Fruit fly (Drosophila melanogaster) whole organism, adult: ENCODE data around the gene sds22.

Experiments
- CG11617 ChIP-seq: fragments of 200-800 bp; sonication (Bioruptor generic); optimal IDR thresholded peaks from 2 replicates; lab custom pipeline; 2017; ENCODE audit warnings: mild to moderate bottlenecking, missing biosample characterization, missing genetic modification reagents, missing genetic modification characterization
- CG12768 ChIP-seq: fragments of 200-800 bp; sonication (Bioruptor generic); optimal IDR thresholded peaks from 2 replicates; lab custom pipeline; 2017; ENCODE audit warnings: missing biosample characterization, missing genetic modification characterization, mild to moderate bottlenecking, moderate library complexity, missing genetic modification reagents
- CG14711 ChIP-seq: fragments of 200-800 bp; sonication (Bioruptor generic); optimal IDR thresholded peaks from 2 replicates; lab custom pipeline; 2018; ENCODE audit warnings: missing biosample characterization, mild to moderate bottlenecking, missing genetic modification characterization, moderate library complexity
- CG1620 ChIP-seq: fragments of 200-800 bp; sonication (Bioruptor generic); optimal IDR thresholded peaks from 2 replicates; lab custom pipeline; 2016; ENCODE audit warnings: missing biosample characterization, missing genetic modification characterization
- CG33017 ChIP-seq: fragments of 200-800 bp; sonication (Bioruptor generic); optimal IDR thresholded peaks from 2 replicates; lab custom pipeline; 2018; ENCODE audit warnings: missing biosample characterization, mild to moderate bottlenecking, missing genetic modification characterization, moderate library complexity
- CG5204 ChIP-seq: fragments of 200-800 bp; sonication (Bioruptor generic); optimal IDR thresholded peaks from 2 replicates; lab custom pipeline; 2016; ENCODE audit warnings: missing biosample characterization, missing genetic modification characterization
- Clk ChIP-seq: fragments of 200-800 bp; sonication (Bioruptor generic); optimal IDR thresholded peaks from 2 replicates; lab custom pipeline; 2017; ENCODE audit warnings: missing biosample characterization, missing genetic modification characterization
- Hr96 ChIP-seq: fragments of 200-800 bp; sonication (Bioruptor generic); optimal IDR thresholded peaks from 2 replicates; lab custom pipeline; 2016; ENCODE audit warnings: missing biosample characterization, missing genetic modification characterization
- Mnt ChIP-seq: fragments of 200-800 bp; sonication (Bioruptor generic); optimal IDR thresholded peaks from 2 replicates; lab custom pipeline; 2016; ENCODE audit warnings: missing biosample characterization, mild to moderate bottlenecking, missing genetic modification characterization
- bab1 ChIP-seq: fragments of 200-800 bp; sonication (Bioruptor generic); optimal IDR thresholded peaks from 3 replicates; lab custom pipeline; 2019; ENCODE audit warnings: missing biosample characterization, mild to moderate bottlenecking, missing genetic modification characterization, moderate library complexity
- cnc ChIP-seq, 2 experiments: fragments of >200 bp; optimal IDR thresholded peaks; 2 replicates each; lab custom pipeline; 2017
- kay ChIP-seq: fragments of 200-800 bp; sonication (Bioruptor generic); peaks from one replicate; lab custom pipeline; 2016; ENCODE audit warnings: missing biosample characterization, missing genetic modification characterization, borderline replicate concordance
- ovo ChIP-seq: fragments of 200-800 bp; sonication (Bioruptor generic); optimal IDR thresholded peaks from 2 replicates; lab custom pipeline; 2016; ENCODE audit warnings: missing biosample characterization, missing genetic modification characterization

DNA sequence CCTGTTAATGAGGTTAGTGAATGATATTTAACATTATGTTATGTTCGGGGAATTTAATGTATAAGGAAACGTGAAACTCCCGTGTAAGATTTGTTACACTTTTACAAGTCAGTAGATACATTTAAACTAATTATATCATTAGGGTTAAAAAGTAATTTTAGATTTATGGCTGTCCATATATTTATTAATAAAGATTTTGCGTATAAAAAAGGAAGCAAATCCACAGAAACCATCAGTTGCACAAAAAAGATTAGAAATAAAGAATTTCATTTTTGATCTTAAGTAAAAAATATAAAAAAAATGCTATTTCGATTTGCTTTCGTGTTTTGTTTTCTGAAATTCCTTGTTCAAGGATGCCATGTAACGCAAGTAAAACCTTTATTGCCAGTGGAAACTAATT is 28.9 kb downstream of the sds22 start, which contains the start of gene CG42835:
- no peak for TF ChIP-seq kay
- TF ChIP-seq CG33017 (tag; lab: Kevin White, UChicago): no peak
- TF ChIP-seq CG5204: no peak
- TF ChIP-seq CG11617 (GFP tag; lab: Kevin White, UChicago): no peak
- TF ChIP-seq ovo: no peak
- no peak for TF ChIP-seq Mnt (GFP tag; lab: Kevin White, UChicago)
- no peak for TF ChIP-seq Clk (GFP tag; lab: Kevin White, UChicago)
- TF ChIP-seq Hr96 (GFP tag; lab: Kevin White, UChicago): no peak
- TF ChIP-seq bab1 (GFP tag; lab: Kevin White, UChicago): no peak
- TF ChIP-seq CG12768: no peak
- no peak for TF ChIP-seq cnc (optimal IDR thresholded peaks at IDR 0.05; lab: Kevin White, UChicago)
- no peak for TF ChIP-seq CG14711 (tag; lab: Kevin White, UChicago)
- TF ChIP-seq CG1620 (GFP tag; lab: Kevin White, UChicago): no peak
